Worm (Caenorhabditis elegans) whole organism, L4/young adult: ENCODE measurements around the gene K06A4.10.

ENCODE experiments used
- W03F9.2 ChIP-seq: fragments of 150-350 bp; optimal IDR thresholded peaks from 2 replicates; lab custom pipeline; 2014; ENCODE audit warnings: missing biosample characterization, missing genetic modification characterization
- dao-5 ChIP-seq: sonication (generic microtip); optimal IDR thresholded peaks from 2 replicates; lab custom pipeline; 2016; ENCODE audit warnings: missing genotype, missing genetic modification characterization, moderate library complexity, missing compliant biosample characterization
- him-1 ChIP-seq: sonication (generic microtip); optimal IDR thresholded peaks from 2 replicates; lab custom pipeline; 2016; ENCODE audit warnings: missing genotype, missing genetic modification reagents, missing genetic modification characterization, missing compliant biosample characterization

The K06A4.10 gene

ce11 chrV:9489411-9489810 is at the start of gene K06A4.10:
TSS of gene K06A4.10 (minus strand) at chrV:9489800.
- TF ChIP-seq dao-5 (tag; lab: Kevin White, UChicago) (no peak), him-1 (tag; lab: Kevin White, UChicago) (no peak), W03F9.2 (tag; lab: Kevin White, UChicago) (no peak)

- TF ChIP-seq dao-5 (tag; lab: Kevin White, UChicago): no peak
- peak; percentile 2 for TF ChIP-seq him-1 (tag; lab: Kevin White, UChicago)
- no peak for TF ChIP-seq W03F9.2 (tag; lab: Kevin White, UChicago)
Observed at ce11 chrV:9536505-9536904, 46.9 kb upstream of the K06A4.10 start, which contains the start of gene C50F4.4. TSS of gene C50F4.4 (plus strand) at chrV:9536771.

ce11 chrV:9534621-9535020 is 45.0 kb upstream of the K06A4.10 start, which contains the start of gene tag-329:
TSS of gene tag-329 (plus strand) at chrV:9534921.
- no peak for TF ChIP-seq W03F9.2 (tag; lab: Kevin White, UChicago)
- TF ChIP-seq dao-5 (tag; lab: Kevin White, UChicago): no peak
- no peak for TF ChIP-seq him-1 (tag; lab: Kevin White, UChicago)

- TF ChIP-seq dao-5 (tag; lab: Kevin White, UChicago): no peak
Observed at ce11 chrV:9531477-9531876, 41.9 kb upstream of the K06A4.10 start, which contains the start of the genes C50F4.10 and pfk-1.2. TSS of gene C50F4.10 (minus strand) at chrV:9531577. TSS of gene pfk-1.2 (plus strand) at chrV:9531801.

ce11 chrV:9527984-9528383 is 38.4 kb upstream of the K06A4.10 start:
- TF ChIP-seq him-1 (tag; lab: Kevin White, UChicago) (no peak), dao-5 (tag; lab: Kevin White, UChicago) (no peak), W03F9.2 (tag; lab: Kevin White, UChicago) (no peak)

- no peak for TF ChIP-seq dao-5 (tag; lab: Kevin White, UChicago)
- no peak for TF ChIP-seq W03F9.2 (tag; lab: Kevin White, UChicago)
- TF ChIP-seq him-1 (tag; lab: Kevin White, UChicago): no peak
Observed at ce11 chrV:9527337-9527736, 37.7 kb upstream of the K06A4.10 start.

ce11 chrV:9526470-9526869 is 36.9 kb upstream of the K06A4.10 start, which contains the start of gene C50F4.1:
TSS of gene C50F4.1 (plus strand) at chrV:9526793.
- no peak for TF ChIP-seq dao-5 (tag; lab: Kevin White, UChicago)

- TF ChIP-seq dao-5 (tag; lab: Kevin White, UChicago): no peak
- no peak for TF ChIP-seq him-1 (tag; lab: Kevin White, UChicago)
Observed at ce11 chrV:9524099-9524498, 34.5 kb upstream of the K06A4.10 start, which contains the start of gene C50F4.9. TSS of gene C50F4.9 (minus strand) at chrV:9524199.

- TF ChIP-seq W03F9.2 (tag; lab: Kevin White, UChicago): no peak
- no peak for TF ChIP-seq dao-5 (tag; lab: Kevin White, UChicago)
- TF ChIP-seq him-1 (tag; lab: Kevin White, UChicago): no peak
Observed at ce11 chrV:9521697-9522096, 32.1 kb upstream of the K06A4.10 start.

ce11 chrV:9518832-9519231 is 29.2 kb upstream of the K06A4.10 start, which contains the start of gene C50F4.8:
TSS of gene C50F4.8 (minus strand) at chrV:9518859.
- TF ChIP-seq W03F9.2 (tag; lab: Kevin White, UChicago) (no peak), him-1 (tag; lab: Kevin White, UChicago) (no peak), dao-5 (tag; lab: Kevin White, UChicago) (no peak)

- no peak for TF ChIP-seq W03F9.2 (tag; lab: Kevin White, UChicago)
- no peak for TF ChIP-seq him-1 (tag; lab: Kevin White, UChicago)
- TF ChIP-seq dao-5 (tag; lab: Kevin White, UChicago): no peak
Observed at ce11 chrV:9516280-9516679, 26.7 kb upstream of the K06A4.10 start.

ce11 chrV:9513590-9513989 is 24.0 kb upstream of the K06A4.10 start, which contains the start of gene eif-2Bdelta:
TSS of gene eif-2Bdelta (plus strand) at chrV:9513824.
- TF ChIP-seq dao-5 (tag; lab: Kevin White, UChicago) (no peak), W03F9.2 (tag; lab: Kevin White, UChicago) (peak; percentile 34), him-1 (tag; lab: Kevin White, UChicago) (no peak)

- TF ChIP-seq him-1 (tag; lab: Kevin White, UChicago): no peak
- TF ChIP-seq dao-5 (tag; lab: Kevin White, UChicago): no peak
- TF ChIP-seq W03F9.2 (tag; lab: Kevin White, UChicago): no peak
Observed at ce11 chrV:9509597-9509996, 20.0 kb upstream of the K06A4.10 start.

ce11 chrV:9507742-9508141 is 18.1 kb upstream of the K06A4.10 start, which contains the start of gene acs-14:
TSS of gene acs-14 (plus strand) at chrV:9508132.
- TF ChIP-seq dao-5 (tag; lab: Kevin White, UChicago): no peak
- no peak for TF ChIP-seq W03F9.2 (tag; lab: Kevin White, UChicago)
- TF ChIP-seq him-1 (tag; lab: Kevin White, UChicago): no peak
